Fruit fly (Drosophila melanogaster) S2 (cell line): ENCODE results near the gene Ugt35E2.

Source experiments
- CG8478 ChIP-seq: fragments of >200 bp; optimal IDR thresholded peaks from 2 replicates; lab custom pipeline; 2018
- CTCF ChIP-seq, 2 experiments: fragments of >200 bp; optimal IDR thresholded peaks; 2 replicates each; lab custom pipeline; 2018

dm6 chr3R:11153799-11154273 lies 13.9 kb downstream of the Ugt35E2 start, which contains the start of gene Ugt302K1:
- TF ChIP-seq CG8478 (lab: Kevin White, UChicago) (no peak), CTCF (optimal IDR thresholded peaks at IDR 0.05; lab: Kevin White, UChicago) (no peak)
